Worm (Caenorhabditis elegans) whole organism, young adult: Measurements from ENCODE around the gene R160.13.

ENCODE experiments used
- F33H1.4 ChIP-seq: fragments of 200-800 bp; sonication (Bioruptor generic); IDR thresholded peaks from 2 replicates; pipeline ENCODE4 v1.3.6; 2022; ENCODE audit warnings: missing genetic modification reagents, missing genetic modification characterization, missing compliant biosample characterization
- Y79H2A.3 ChIP-seq: fragments of 200-800 bp; sonication (Bioruptor generic); conservative IDR thresholded peaks from 2 replicates; pipeline ENCODE4 v1.3.6; 2022; ENCODE audit warnings: missing genetic modification reagents, missing genetic modification characterization, missing compliant biosample characterization
- aptf-3 ChIP-seq: fragments of 200-800 bp; sonication (Bioruptor generic); IDR thresholded peaks from 2 replicates; pipeline ENCODE4 v1.3.6; 2022; ENCODE audit warnings: missing genetic modification characterization, missing compliant biosample characterization
- ccch-3 ChIP-seq: fragments of 200-800 bp; sonication (Bioruptor generic); optimal IDR thresholded peaks from 2 replicates; lab custom pipeline; 2018; ENCODE audit warnings: mild to moderate bottlenecking, missing genetic modification characterization, missing compliant biosample characterization
- chd-7 ChIP-seq: sonication (generic microtip); optimal IDR thresholded peaks from 2 replicates; lab custom pipeline; 2016; ENCODE audit warnings: mild to moderate bottlenecking, missing genetic modification characterization, moderate library complexity, missing compliant biosample characterization
- hlh-12 ChIP-seq: sonication (generic microtip); optimal IDR thresholded peaks from 2 replicates; lab custom pipeline; 2016; ENCODE audit warnings: missing genetic modification characterization, missing compliant biosample characterization
- lin-35 ChIP-seq, 3 experiments: fragments of 150-350 bp in 2 of 3; sonication (generic microtip) in 1 of 3; optimal IDR thresholded peaks; 2 replicates each; lab custom pipeline; 2014 to 2018; ENCODE audit warnings: missing biosample characterization in 3 of 3, missing genetic modification characterization in 3 of 3, missing genetic modification reagents in 3 of 3
- lin-40 ChIP-seq: sonication (generic microtip); optimal IDR thresholded peaks from 2 replicates; lab custom pipeline; 2016; ENCODE audit warnings: missing genetic modification characterization, mild to moderate bottlenecking, missing compliant biosample characterization, missing genotype, missing genetic modification reagents
- lin-54 ChIP-seq: fragments of 200-800 bp; sonication (Bioruptor generic); optimal IDR thresholded peaks from 2 replicates; lab custom pipeline; 2018; ENCODE audit warnings: mild to moderate bottlenecking, missing genetic modification characterization, missing compliant biosample characterization
- madf-3 ChIP-seq: fragments of 200-800 bp; sonication (Bioruptor generic); IDR thresholded peaks from 2 replicates; pipeline ENCODE4 v1.3.6; 2022; ENCODE audit warnings: missing genetic modification reagents, missing genetic modification characterization, missing compliant biosample characterization
- mcd-1 ChIP-seq: fragments of 200-800 bp; sonication (Bioruptor generic); IDR thresholded peaks from 2 replicates; pipeline ENCODE4 v1.3.6; 2022; ENCODE audit warnings: missing genetic modification reagents, missing genetic modification characterization, missing compliant biosample characterization
- nhr-90 ChIP-seq: sonication (generic microtip); optimal IDR thresholded peaks from 2 replicates; lab custom pipeline; 2016; ENCODE audit warnings: missing genotype, mild to moderate bottlenecking, missing genetic modification characterization, missing compliant biosample characterization
- snpc-1.1 ChIP-seq: sonication (generic microtip); optimal IDR thresholded peaks from 2 replicates; lab custom pipeline; 2017; ENCODE audit warnings: missing genetic modification characterization, mild to moderate bottlenecking, missing compliant biosample characterization, antibody characterized with exemption, moderate library complexity, missing genotype, missing genetic modification reagents; ENCODE audit not compliant: insufficient read depth
- snpc-1.3 ChIP-seq: sonication (generic microtip); optimal IDR thresholded peaks from 2 replicates; lab custom pipeline; 2017; ENCODE audit warnings: missing genetic modification characterization, mild to moderate bottlenecking, missing compliant biosample characterization, antibody characterized with exemption, moderate library complexity, missing genotype, missing genetic modification reagents; ENCODE audit not compliant: insufficient read depth
- snpc-4 ChIP-seq, 5 experiments: fragments of 150-350 bp in 1 of 5; sonication (generic microtip) in 4 of 5; optimal IDR thresholded peaks; 2 replicates each; lab custom pipeline; 2014 to 2018; ENCODE audit warnings: missing genetic modification characterization in 5 of 5, missing biosample characterization in 3 of 5, antibody characterized with exemption in 2 of 5, mild to moderate bottlenecking in 2 of 5, missing compliant biosample characterization in 2 of 5, missing genotype in 2 of 5, moderate library complexity in 2 of 5, missing genetic modification reagents in 1 of 5
- zfh-2 ChIP-seq: fragments of 200-800 bp; sonication (Bioruptor generic); conservative IDR thresholded peaks from 2 replicates; pipeline ENCODE4 v1.3.6; 2022; ENCODE audit warnings: missing genetic modification reagents, missing genetic modification characterization, missing compliant biosample characterization
- ztf-6 ChIP-seq: fragments of 200-800 bp; sonication (Bioruptor generic); IDR thresholded peaks from 2 replicates; pipeline ENCODE4 v1.3.6; 2022; ENCODE audit warnings: missing genetic modification reagents, missing genetic modification characterization, missing compliant biosample characterization

The R160.13 gene

DNA sequence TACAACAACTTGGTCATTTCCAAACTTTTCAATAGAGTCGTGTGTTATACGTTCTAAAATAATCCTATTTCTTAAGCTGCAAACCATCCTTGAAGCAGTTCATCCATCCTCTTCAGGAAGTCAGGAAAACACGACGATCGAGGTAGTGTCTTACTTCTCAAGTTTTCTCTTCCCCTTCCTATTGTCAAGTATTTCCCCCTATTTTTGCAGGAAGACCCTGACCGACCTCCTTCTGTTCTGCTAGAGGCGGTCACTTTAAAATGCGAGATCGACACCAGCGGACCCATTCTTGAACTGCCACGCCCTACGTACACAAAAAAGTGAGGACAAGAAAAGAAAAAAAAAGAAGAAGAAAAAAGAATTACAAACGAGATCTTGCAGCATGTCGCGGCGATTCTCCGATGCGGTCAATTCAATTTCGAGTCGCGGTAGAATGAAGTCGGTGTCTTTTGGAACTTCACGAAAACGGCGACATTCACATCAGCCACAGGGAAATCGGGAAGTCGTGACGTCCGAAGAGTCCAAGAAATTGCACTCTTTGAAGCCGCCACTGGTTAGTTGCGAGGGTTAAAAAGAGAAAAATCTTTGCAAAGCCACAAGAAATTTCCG lies 48.4 kb downstream of the R160.13 start:
- TF ChIP-seq zfh-2 (no peak), snpc-1.1 (no peak), chd-7 (no peak), ccch-3 (no peak), hlh-12 (tag; lab: Kevin White, UChicago) (no peak), mcd-1 (GFP tag; lab: Robert Waterston, UW) (no peak), lin-40 (tag; lab: Kevin White, UChicago) (no peak), snpc-1.3 (tag; lab: Kevin White, UChicago) (no peak), F33H1.4 (no peak), nhr-90 (tag; lab: Kevin White, UChicago) (no peak), lin-35 (GFP tag; optimal IDR thresholded peaks at IDR 0.05; lab: Kevin White, UChicago) (no peak), lin-54 (GFP tag; lab: Kevin White, UChicago) (no peak), ztf-6 (no peak), madf-3 (GFP tag; lab: Robert Waterston, UW) (no peak), Y79H2A.3 (no peak), snpc-4 (GFP tag; optimal IDR thresholded peaks at IDR 0.05; lab: Kevin White, UChicago) (no peak), snpc-4 (tag; optimal IDR thresholded peaks at IDR 0.05; lab: Kevin White, UChicago) (no peak), aptf-3 (GFP tag; lab: Robert Waterston, UW) (no peak)
